Worm (Caenorhabditis elegans) whole organism, young adult: ENCODE measurements around the gene cct-5.

Experiments used
- mel-28 ChIP-seq: sonication (generic microtip); optimal IDR thresholded peaks from 2 replicates; lab custom pipeline; 2016; ENCODE audit warnings: borderline replicate concordance, mild to moderate bottlenecking, missing genetic modification characterization, missing compliant biosample characterization
- unc-62 ChIP-seq: fragments of 150-350 bp; optimal IDR thresholded peaks from 2 replicates; lab custom pipeline; 2014; ENCODE audit warnings: missing biosample characterization, missing genetic modification reagents, missing genetic modification characterization

- TF ChIP-seq unc-62 (no peak), mel-28 (no peak)
These were observed 34.5 kb upstream of the cct-5 start, which contains the start of the genes mrps-34 and cisd-3.1 for ce11 chrIII:4542362-4542931.
